Worm (Caenorhabditis elegans) whole organism, L2 larva: ENCODE results near the gene gld-3.
"Not testable (repeated sequence)": the region's sequence is repeated elsewhere in the genome, so short reads cannot be mapped to it uniquely, and the experiment has no call there.

ENCODE experiments used
- C34F6.9 ChIP-seq: fragments of 150-350 bp; optimal IDR thresholded peaks from 2 replicates; lab custom pipeline; 2014; ENCODE audit warnings: missing biosample characterization, missing genetic modification characterization
- F13H6.1 ChIP-seq: sonication (generic microtip); optimal IDR thresholded peaks from 2 replicates; lab custom pipeline; 2016; ENCODE audit warnings: missing genetic modification characterization, missing compliant biosample characterization
- R02D3.7 ChIP-seq: fragments of 150-350 bp; optimal IDR thresholded peaks from 2 replicates; lab custom pipeline; 2014; ENCODE audit warnings: missing biosample characterization, missing genetic modification characterization
- Y55F3AM.14 ChIP-seq: fragments of 200-800 bp; sonication (Bioruptor generic); optimal IDR thresholded peaks from 2 replicates; lab custom pipeline; 2018; ENCODE audit warnings: mild to moderate bottlenecking, missing genetic modification characterization, missing compliant biosample characterization
- ZK546.5 ChIP-seq: sonication (generic microtip); optimal IDR thresholded peaks from 2 replicates; lab custom pipeline; 2017; ENCODE audit warnings: missing biosample characterization, missing genetic modification characterization
- ama-1 ChIP-seq: fragments of 150-350 bp; optimal IDR thresholded peaks from 2 replicates; lab custom pipeline; 2018; ENCODE audit warnings: inconsistent platforms
- blmp-1 ChIP-seq: sonication (generic microtip); optimal IDR thresholded peaks from 2 replicates; lab custom pipeline; 2017; ENCODE audit warnings: missing genetic modification characterization, mild to moderate bottlenecking, missing compliant biosample characterization, antibody characterized with exemption, moderate library complexity; ENCODE audit not compliant: insufficient read depth
- ceh-16 ChIP-seq: fragments of 150-350 bp; optimal IDR thresholded peaks from 2 replicates; lab custom pipeline; 2014; ENCODE audit warnings: missing biosample characterization, missing genetic modification characterization
- ceh-82 ChIP-seq: fragments of 150-350 bp; optimal IDR thresholded peaks from 2 replicates; lab custom pipeline; 2014; ENCODE audit warnings: missing biosample characterization, missing genetic modification characterization
- crh-2 ChIP-seq: sonication (generic microtip); optimal IDR thresholded peaks from 2 replicates; lab custom pipeline; 2017; ENCODE audit warnings: missing biosample characterization, missing genetic modification characterization
- dmd-4 ChIP-seq: sonication (generic microtip); optimal IDR thresholded peaks from 2 replicates; lab custom pipeline; 2017; ENCODE audit warnings: missing biosample characterization, missing genetic modification characterization
- elt-1 ChIP-seq: fragments of 150-350 bp; optimal IDR thresholded peaks from 2 replicates; lab custom pipeline; 2014; ENCODE audit warnings: missing biosample characterization, missing genetic modification characterization
- elt-3 ChIP-seq: sonication (generic microtip); optimal IDR thresholded peaks from 2 replicates; lab custom pipeline; 2017; ENCODE audit warnings: missing biosample characterization, missing genetic modification characterization
- fos-1 ChIP-seq: fragments of 150-350 bp; optimal IDR thresholded peaks from 2 replicates; lab custom pipeline; 2014; ENCODE audit warnings: missing biosample characterization, missing genetic modification characterization
- lin-11 ChIP-seq: fragments of 150-350 bp; sonication (generic microtip); optimal IDR thresholded peaks from 2 replicates; lab custom pipeline; 2014; ENCODE audit warnings: missing biosample characterization, missing genetic modification characterization, inconsistent platforms, mixed read lengths
- lsy-2 ChIP-seq, 2 experiments: fragments of 150-350 bp in 1 of 2; sonication (generic microtip) in 1 of 2; optimal IDR thresholded peaks; 2 replicates each; lab custom pipeline; 2014 to 2017; ENCODE audit warnings: missing biosample characterization in 2 of 2, missing genetic modification characterization in 2 of 2
- mbf-1 ChIP-seq: sonication (generic microtip); optimal IDR thresholded peaks from 2 replicates; lab custom pipeline; 2017; ENCODE audit warnings: missing biosample characterization, missing genetic modification characterization
- nhr-11 ChIP-seq: fragments of 150-350 bp; optimal IDR thresholded peaks from 2 replicates; lab custom pipeline; 2014; ENCODE audit warnings: missing biosample characterization, missing genetic modification characterization
- nhr-12 ChIP-seq: fragments of 150-350 bp; optimal IDR thresholded peaks from 2 replicates; lab custom pipeline; 2014; ENCODE audit warnings: missing biosample characterization, missing genetic modification characterization
- nhr-129 ChIP-seq: fragments of 150-350 bp; optimal IDR thresholded peaks from 2 replicates; lab custom pipeline; 2014; ENCODE audit warnings: missing biosample characterization, missing genetic modification characterization
- nhr-21 ChIP-seq: fragments of 150-350 bp; optimal IDR thresholded peaks from 2 replicates; lab custom pipeline; 2014; ENCODE audit warnings: missing biosample characterization, missing genetic modification characterization
- nhr-237 ChIP-seq: fragments of 150-350 bp; optimal IDR thresholded peaks from 2 replicates; lab custom pipeline; 2014; ENCODE audit warnings: missing biosample characterization, missing genetic modification characterization
- nhr-25 ChIP-seq: fragments of 150-350 bp; sonication (generic microtip); optimal IDR thresholded peaks from 3 replicates; lab custom pipeline; 2014; ENCODE audit warnings: missing biosample characterization, missing genetic modification characterization
- nhr-6 ChIP-seq: fragments of 150-350 bp; optimal IDR thresholded peaks from 2 replicates; lab custom pipeline; 2014; ENCODE audit warnings: missing biosample characterization, missing genetic modification characterization
- peb-1 ChIP-seq: fragments of 150-350 bp; optimal IDR thresholded peaks from 2 replicates; lab custom pipeline; 2014; ENCODE audit warnings: missing biosample characterization, missing genetic modification characterization
- skn-1 ChIP-seq: sonication (generic microtip); optimal IDR thresholded peaks from 2 replicates; lab custom pipeline; 2017; ENCODE audit warnings: missing biosample characterization, missing genetic modification characterization
- sma-9 ChIP-seq, 2 experiments: fragments of 150-350 bp in 1 of 2; sonication (generic microtip) in 1 of 2; optimal IDR thresholded peaks; 2 replicates each; lab custom pipeline; 2014 to 2016; ENCODE audit warnings: missing genetic modification characterization in 2 of 2, mild to moderate bottlenecking in 1 of 2, missing biosample characterization in 1 of 2, missing compliant biosample characterization in 1 of 2, missing genetic modification reagents in 1 of 2, moderate library complexity in 1 of 2
- unc-62 ChIP-seq: fragments of 150-350 bp; optimal IDR thresholded peaks from 2 replicates; lab custom pipeline; 2014; ENCODE audit warnings: missing biosample characterization, missing genetic modification reagents, missing genetic modification characterization
- zag-1 ChIP-seq: fragments of 150-350 bp; optimal IDR thresholded peaks from 2 replicates; lab custom pipeline; 2014; ENCODE audit warnings: missing biosample characterization, missing genetic modification characterization
- ztf-11 ChIP-seq: sonication (generic microtip); optimal IDR thresholded peaks from 2 replicates; lab custom pipeline; 2017; ENCODE audit warnings: missing biosample characterization, missing genetic modification characterization
- ztf-4 ChIP-seq: fragments of 150-350 bp; optimal IDR thresholded peaks from 2 replicates; lab custom pipeline; 2014; ENCODE audit warnings: missing biosample characterization, missing genetic modification characterization

gld-3 gene

ce11 chrII:7131871-7132693 is at the start of gene gld-3, which contains the start of gene T07F8.4:
gld-3 (plus strand) TSS chrII:7132643.
T07F8.4 (minus strand) TSS chrII:7132032.
- TF ChIP-seq nhr-237 (tag; lab: Kevin White, UChicago) (no peak), lsy-2 (tag; optimal IDR thresholded peaks at IDR 0.05; lab: Kevin White, UChicago) (peak; percentile 41 to 96), ztf-11 (no peak), nhr-129 (tag; lab: Kevin White, UChicago) (peak; percentile 76), fos-1 (tag; lab: Kevin White, UChicago) (peak; percentile 33), crh-2 (tag; lab: Kevin White, UChicago) (peak; percentile 12), C34F6.9 (tag; lab: Kevin White, UChicago) (peak; percentile 56)

DNA sequence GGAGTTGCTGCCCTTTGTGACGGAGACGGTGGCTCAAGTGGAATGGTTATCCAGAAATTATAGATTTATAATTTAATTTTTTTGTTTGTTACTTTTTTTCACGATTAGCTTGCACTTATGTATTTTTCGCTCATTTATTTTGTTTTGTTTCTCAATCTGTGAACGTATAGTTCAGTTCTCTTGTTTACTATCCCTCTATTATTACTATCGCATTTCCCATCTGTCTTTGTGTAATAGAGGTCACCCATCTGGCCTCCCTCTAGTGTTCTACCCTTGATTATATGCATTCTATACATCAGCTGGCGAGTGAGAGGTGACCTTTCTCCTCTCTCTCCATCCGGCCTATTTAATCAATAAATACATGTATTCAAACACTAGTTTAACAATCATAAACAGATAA is 48.4 kb upstream of the gld-3 start, which contains the start of the genes T02G5.14 and T02G5.15:
TSS of gene T02G5.14 (plus strand) at position 301 of the 400 bp plus-strand sequence.
TSS of gene T02G5.15 (plus strand) at position 301 of the 400 bp plus-strand sequence.
- TF ChIP-seq mbf-1 (tag; lab: Kevin White, UChicago); sma-9 (GFP tag; optimal IDR thresholded peaks at IDR 0.05; lab: Kevin White, UChicago); sma-9 (tag; optimal IDR thresholded peaks at IDR 0.05; lab: Kevin White, UChicago); unc-62 (GFP tag; lab: Kevin White, UChicago): not testable (repeated sequence)

- TF ChIP-seq zag-1: no peak
- TF ChIP-seq ceh-16 (tag; lab: Kevin White, UChicago): peak; percentile 4
- no peak for TF ChIP-seq dmd-4 (tag; lab: Kevin White, UChicago)
- TF ChIP-seq C34F6.9 (tag; lab: Kevin White, UChicago): peak; percentile 23
- TF ChIP-seq lsy-2 (tag; optimal IDR thresholded peaks at IDR 0.05; lab: Kevin White, UChicago): peak in 1 of 2 experiments; percentile 1
- peak; percentile 47 for TF ChIP-seq nhr-25
- peak; percentile 26 for TF ChIP-seq sma-9 (GFP tag; optimal IDR thresholded peaks at IDR 0.05; lab: Kevin White, UChicago)
- TF ChIP-seq sma-9 (tag; optimal IDR thresholded peaks at IDR 0.05; lab: Kevin White, UChicago): no peak
- TF ChIP-seq unc-62 (GFP tag; lab: Kevin White, UChicago): no peak
- peak; percentile 26 for TF ChIP-seq crh-2 (tag; lab: Kevin White, UChicago)
- peak; percentile 73 for TF ChIP-seq nhr-129 (tag; lab: Kevin White, UChicago)
- TF ChIP-seq nhr-11 (tag; lab: Kevin White, UChicago): no peak
These were observed 42.4 kb upstream of the gld-3 start for ce11 chrII:7090085-7090484.

DNA sequence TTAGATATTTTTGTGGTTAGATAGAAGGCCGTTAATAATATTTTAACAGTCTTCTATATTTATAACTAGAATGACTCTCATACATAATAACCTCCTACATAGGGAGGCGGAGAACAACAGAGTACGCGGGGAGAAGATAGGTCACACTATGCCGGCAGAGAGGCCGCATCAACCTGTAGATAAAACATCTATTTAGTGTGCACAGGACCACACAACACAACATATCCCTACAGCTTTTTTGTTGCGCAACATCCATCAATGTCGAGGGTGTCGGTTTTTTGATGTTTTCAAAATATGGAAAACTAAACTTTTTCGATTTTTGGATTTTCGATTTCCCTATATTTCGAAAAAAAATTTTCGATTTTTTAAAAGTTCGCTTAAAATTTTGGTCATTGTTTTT is 41.6 kb upstream of the gld-3 start:
- TF ChIP-seq mbf-1 (tag; lab: Kevin White, UChicago) (no peak), sma-9 (GFP tag; optimal IDR thresholded peaks at IDR 0.05; lab: Kevin White, UChicago) (no peak), sma-9 (tag; optimal IDR thresholded peaks at IDR 0.05; lab: Kevin White, UChicago) (no peak), lin-11 (tag; lab: Kevin White, UChicago) (no peak), nhr-25 (no peak), ztf-4 (no peak), elt-3 (no peak), blmp-1 (tag; lab: Kevin White, UChicago) (no peak), ZK546.5 (tag; lab: Kevin White, UChicago) (no peak), nhr-11 (tag; lab: Kevin White, UChicago) (no peak), R02D3.7 (no peak), nhr-6 (tag; lab: Kevin White, UChicago) (no peak)

DNA sequence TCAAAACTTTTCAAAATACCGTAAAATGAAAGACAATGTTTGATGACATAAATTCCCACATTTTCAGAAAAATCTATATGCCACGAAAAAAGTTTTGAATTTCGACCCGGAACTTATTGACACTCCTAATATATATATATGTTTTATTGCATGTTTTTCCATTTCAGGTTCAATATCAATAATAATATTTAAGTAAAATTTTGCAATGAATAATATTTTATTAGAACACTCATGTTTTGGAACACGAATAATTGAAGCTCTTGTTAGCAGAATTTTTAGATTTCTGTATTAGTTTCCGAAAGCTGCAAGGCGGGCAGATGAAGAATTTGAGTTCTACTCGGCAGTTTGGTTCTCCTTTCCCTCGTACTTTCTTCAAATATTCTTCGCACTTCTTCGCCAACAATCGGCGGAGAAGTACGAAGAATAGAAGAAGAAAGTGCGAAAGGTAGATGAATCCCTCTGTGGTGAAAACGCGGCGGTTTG is 39.1 kb upstream of the gld-3 start, which contains the start of gene T02G5.3:
TSS of gene T02G5.3 (plus strand) at position 51 of the 483 bp plus-strand sequence.
- TF ChIP-seq nhr-12: no peak
- TF ChIP-seq peb-1: no peak
- TF ChIP-seq ceh-82: no peak
- no peak for TF ChIP-seq elt-1 (tag; lab: Kevin White, UChicago)
- no peak for TF ChIP-seq skn-1 (tag; lab: Kevin White, UChicago)
- no peak for TF ChIP-seq nhr-21
- TF ChIP-seq ama-1 (lab: Kevin White, UChicago): no peak
- TF ChIP-seq Y55F3AM.14 (GFP tag; lab: Kevin White, UChicago): no peak
- TF ChIP-seq ZK546.5 (tag; lab: Kevin White, UChicago): no peak
- no peak for TF ChIP-seq F13H6.1 (tag; lab: Kevin White, UChicago)
